Fruit fly (Drosophila melanogaster) whole organism, embryonic: ENCODE data around the gene CG43672.

Experiments used
- Atf3 ChIP-seq: fragments of 200-800 bp; sonication (Bioruptor generic); optimal IDR thresholded peaks from 3 replicates; lab custom pipeline; 2016; ENCODE audit warnings: missing biosample characterization, missing genetic modification characterization
- Blimp-1 ChIP-seq: fragments of 200-800 bp; sonication (Bioruptor generic); optimal IDR thresholded peaks from 3 replicates; lab custom pipeline; 2018; ENCODE audit warnings: missing biosample characterization, missing genetic modification characterization, mild to moderate bottlenecking, moderate library complexity, missing genetic modification reagents
- CG12391 ChIP-seq: fragments of 200-800 bp; sonication (Bioruptor generic); optimal IDR thresholded peaks from 3 replicates; lab custom pipeline; 2018; ENCODE audit warnings: missing biosample characterization, mild to moderate bottlenecking, missing genetic modification characterization, moderate library complexity
- CG13287 ChIP-seq: fragments of 200-800 bp; sonication (Bioruptor generic); IDR thresholded peaks from 2 replicates; pipeline ENCODE4 v1.3.6; 2022; ENCODE audit warnings: missing biosample characterization, missing genetic modification characterization; ENCODE audit not compliant: partially characterized antibody
- CG15011 ChIP-seq: fragments of 200-800 bp; sonication (Bioruptor generic); optimal IDR thresholded peaks from 3 replicates; lab custom pipeline; 2018; ENCODE audit warnings: missing biosample characterization, mild to moderate bottlenecking, missing genetic modification characterization
- CG17612 ChIP-seq: fragments of 200-800 bp; sonication (Bioruptor generic); IDR thresholded peaks from 2 replicates; pipeline ENCODE4 v1.3.6; 2022; ENCODE audit warnings: missing biosample characterization, missing genetic modification characterization
- CG18764 ChIP-seq: fragments of 200-800 bp; sonication (Bioruptor generic); optimal IDR thresholded peaks from 3 replicates; lab custom pipeline; 2016; ENCODE audit warnings: missing biosample characterization, missing genetic modification characterization
- CG2202 ChIP-seq: fragments of 200-800 bp; sonication (Bioruptor generic); optimal IDR thresholded peaks from 2 replicates; lab custom pipeline; 2018; ENCODE audit warnings: missing biosample characterization, mild to moderate bottlenecking, missing genetic modification characterization
- CG32772 ChIP-seq: fragments of 200-800 bp; sonication (Bioruptor generic); IDR thresholded peaks from 2 replicates; pipeline ENCODE4 v1.3.6; 2022; ENCODE audit warnings: missing biosample characterization, missing genetic modification characterization
- CG7556 ChIP-seq: fragments of 200-800 bp; sonication (Bioruptor generic); optimal IDR thresholded peaks from 2 replicates; lab custom pipeline; 2017; ENCODE audit warnings: missing biosample characterization, mild to moderate bottlenecking, missing genetic modification characterization
- CG7928 ChIP-seq: fragments of 200-800 bp; sonication (Bioruptor generic); optimal IDR thresholded peaks from 2 replicates; lab custom pipeline; 2017; ENCODE audit warnings: missing biosample characterization, mild to moderate bottlenecking, missing genetic modification characterization
- CG8089 ChIP-seq: fragments of 200-800 bp; sonication (Bioruptor generic); optimal IDR thresholded peaks from 3 replicates; lab custom pipeline; 2016; ENCODE audit warnings: missing biosample characterization, missing genetic modification characterization
- CG8281 ChIP-seq: fragments of 200-800 bp; sonication (Bioruptor generic); optimal IDR thresholded peaks from 2 replicates; lab custom pipeline; 2018; ENCODE audit warnings: missing biosample characterization, mild to moderate bottlenecking, missing genetic modification characterization, moderate library complexity
- CG9215 ChIP-seq: fragments of 200-800 bp; sonication (Bioruptor generic); IDR thresholded peaks from 2 replicates; pipeline ENCODE4 v1.3.6; 2022; ENCODE audit warnings: missing biosample characterization, missing genetic modification characterization
- CG9817 ChIP-seq: fragments of 200-800 bp; sonication (Bioruptor generic); optimal IDR thresholded peaks from 2 replicates; lab custom pipeline; 2018; ENCODE audit warnings: missing biosample characterization, mild to moderate bottlenecking, missing genetic modification characterization, moderate library complexity
- Chrac-16 ChIP-seq: fragments of 200-800 bp; sonication (Bioruptor generic); optimal IDR thresholded peaks from 3 replicates; lab custom pipeline; 2016; ENCODE audit warnings: missing biosample characterization, missing genetic modification characterization
- H2.0 ChIP-seq: fragments of 200-800 bp; sonication (Bioruptor generic); IDR thresholded peaks from 2 replicates; pipeline ENCODE4 v1.3.6; 2022; ENCODE audit warnings: missing biosample characterization, missing genetic modification characterization
- Hmr ChIP-seq: fragments of 200-800 bp; sonication (Bioruptor generic); optimal IDR thresholded peaks from 3 replicates; lab custom pipeline; 2017; ENCODE audit warnings: mild to moderate bottlenecking, missing biosample characterization, missing genetic modification reagents, missing genetic modification characterization
- Lpt ChIP-seq: fragments of >200 bp; optimal IDR thresholded peaks from 2 replicates; lab custom pipeline; 2018; ENCODE audit warnings: missing biosample characterization, missing genetic modification characterization
- Mrtf ChIP-seq: fragments of 200-800 bp; sonication (Bioruptor generic); IDR thresholded peaks from 3 replicates; pipeline ENCODE4 v1.3.6; 2022; ENCODE audit warnings: missing biosample characterization, missing genetic modification characterization
- Myb ChIP-seq: fragments of 200-800 bp; sonication (Bioruptor generic); optimal IDR thresholded peaks from 2 replicates; lab custom pipeline; 2016; ENCODE audit warnings: missing biosample characterization, missing genetic modification characterization
- Nf-YB ChIP-seq: fragments of 200-800 bp; sonication (Bioruptor generic); optimal IDR thresholded peaks from 3 replicates; lab custom pipeline; 2019; ENCODE audit warnings: missing biosample characterization, mild to moderate bottlenecking, missing genetic modification characterization, moderate library complexity
- TFAM ChIP-seq: fragments of 200-800 bp; sonication (Bioruptor generic); optimal IDR thresholded peaks from 2 replicates; lab custom pipeline; 2017; ENCODE audit warnings: missing biosample characterization, missing genetic modification characterization, inconsistent platforms
- Usf ChIP-seq: fragments of 200-800 bp; sonication (Bioruptor generic); optimal IDR thresholded peaks from 2 replicates; lab custom pipeline; 2017; ENCODE audit warnings: missing genotype, missing biosample characterization, missing genetic modification characterization
- Vsx1 ChIP-seq: fragments of 200-800 bp; sonication (Bioruptor generic); optimal IDR thresholded peaks from 2 replicates; lab custom pipeline; 2017; ENCODE audit warnings: missing biosample characterization, mild to moderate bottlenecking, missing genetic modification characterization, missing genetic modification reagents
- bowl ChIP-seq: fragments of 200-800 bp; sonication (Bioruptor generic); IDR thresholded peaks from 2 replicates; pipeline ENCODE4 v1.3.6; 2022; ENCODE audit warnings: missing biosample characterization, missing genetic modification characterization
- br ChIP-seq: fragments of >200 bp; optimal IDR thresholded peaks from 2 replicates; lab custom pipeline; 2017
- cato ChIP-seq: fragments of 200-800 bp; sonication (Bioruptor generic); optimal IDR thresholded peaks from 2 replicates; lab custom pipeline; 2016; ENCODE audit warnings: missing biosample characterization, missing genetic modification characterization, borderline replicate concordance
- caup ChIP-seq: fragments of 200-800 bp; sonication (Bioruptor generic); optimal IDR thresholded peaks from 3 replicates; lab custom pipeline; 2017; ENCODE audit warnings: missing biosample characterization, mild to moderate bottlenecking, missing genetic modification characterization, moderate library complexity; ENCODE audit not compliant: severe bottlenecking
- crp ChIP-seq, 2 experiments: fragments of 200-800 bp; sonication (Bioruptor generic); optimal IDR thresholded peaks; 2 replicates in 1 of 2; 3 replicates in 1 of 2; lab custom pipeline; 2017; ENCODE audit warnings: missing biosample characterization in 2 of 2, missing genetic modification characterization in 2 of 2, mild to moderate bottlenecking in 1 of 2, moderate library complexity in 1 of 2
- dan ChIP-seq: fragments of 200-800 bp; sonication (Bioruptor generic); IDR thresholded peaks from 2 replicates; pipeline ENCODE4 v1.3.6; 2022; ENCODE audit warnings: missing biosample characterization, missing genetic modification characterization
- dmrt11E ChIP-seq: fragments of 200-800 bp; sonication (Bioruptor generic); optimal IDR thresholded peaks from 3 replicates; lab custom pipeline; 2018; ENCODE audit warnings: missing biosample characterization, mild to moderate bottlenecking, missing genetic modification characterization, moderate library complexity
- en ChIP-seq: fragments of 200-800 bp; sonication (Bioruptor generic); optimal IDR thresholded peaks from 2 replicates; lab custom pipeline; 2016; ENCODE audit warnings: missing biosample characterization, missing genetic modification characterization
- exex ChIP-seq: fragments of 200-800 bp; sonication (Bioruptor generic); optimal IDR thresholded peaks from 4 replicates; lab custom pipeline; 2018; ENCODE audit warnings: missing biosample characterization, mild to moderate bottlenecking, missing genetic modification characterization, moderate library complexity
- ham ChIP-seq: fragments of 200-800 bp; sonication (Bioruptor generic); IDR thresholded peaks from 2 replicates; pipeline ENCODE4 v1.3.6; 2022; ENCODE audit warnings: missing biosample characterization, missing genetic modification characterization
- hkb ChIP-seq, 2 experiments: fragments of 200-800 bp in 1 of 2; fragments of >200 bp in 1 of 2; sonication (Bioruptor generic) in 1 of 2; IDR thresholded peaks in 1 of 2; optimal IDR thresholded peaks in 1 of 2; 2 replicates each; pipeline versions ENCODE4 v1.3.6 to Lab custom; 2017 to 2022; ENCODE audit warnings: missing biosample characterization in 1 of 2, missing genetic modification characterization in 1 of 2
- jigr1 ChIP-seq: fragments of 200-800 bp; sonication (Bioruptor generic); IDR thresholded peaks from 3 replicates; pipeline ENCODE4 v1.3.6; 2022; ENCODE audit warnings: missing biosample characterization, missing genetic modification characterization
- ken ChIP-seq: fragments of 200-800 bp; sonication (Bioruptor generic); IDR thresholded peaks from 3 replicates; pipeline ENCODE4 v1.3.6; 2022; ENCODE audit warnings: missing biosample characterization, missing genetic modification characterization
- lab ChIP-seq: fragments of 200-800 bp; sonication (Bioruptor generic); optimal IDR thresholded peaks from 3 replicates; lab custom pipeline; 2017; ENCODE audit warnings: missing biosample characterization, missing genetic modification characterization, mild to moderate bottlenecking, moderate library complexity, missing genetic modification reagents
- lmd ChIP-seq: fragments of 200-800 bp; sonication (Bioruptor generic); IDR thresholded peaks from 2 replicates; pipeline ENCODE4 v1.3.6; 2022; ENCODE audit warnings: missing biosample characterization, missing genetic modification characterization
- nerfin-2 ChIP-seq: fragments of 200-800 bp; sonication (Bioruptor generic); IDR thresholded peaks from 2 replicates; pipeline ENCODE4 v1.3.6; 2022; ENCODE audit warnings: missing biosample characterization, missing genetic modification characterization; ENCODE audit not compliant: partially characterized antibody
- oc ChIP-seq: fragments of 200-800 bp; sonication (Bioruptor generic); optimal IDR thresholded peaks from 2 replicates; lab custom pipeline; 2018; ENCODE audit warnings: missing biosample characterization, mild to moderate bottlenecking, missing genetic modification characterization, moderate library complexity
- pzg ChIP-seq: fragments of 200-800 bp; sonication (Bioruptor generic); optimal IDR thresholded peaks from 3 replicates; lab custom pipeline; 2018; ENCODE audit warnings: missing biosample characterization, mild to moderate bottlenecking, missing genetic modification characterization, moderate library complexity
- row ChIP-seq: fragments of 200-800 bp; sonication (Bioruptor generic); IDR thresholded peaks from 3 replicates; pipeline ENCODE4 v1.3.6; 2022; ENCODE audit warnings: missing biosample characterization, missing genetic modification characterization
- sens-2 ChIP-seq: fragments of 200-800 bp; sonication (Bioruptor generic); IDR thresholded peaks from 2 replicates; pipeline ENCODE4 v1.3.6; 2022; ENCODE audit warnings: missing biosample characterization, missing genetic modification characterization
- sug ChIP-seq: fragments of 200-800 bp; optimal IDR thresholded peaks from 2 replicates; lab custom pipeline; 2019; ENCODE audit warnings: missing biosample characterization, mild to moderate bottlenecking, missing genetic modification characterization, moderate library complexity
- tll ChIP-seq, 2 experiments: fragments of 200-800 bp in 1 of 2; fragments of >200 bp in 1 of 2; sonication (Bioruptor generic) in 1 of 2; optimal IDR thresholded peaks; 2 replicates each; lab custom pipeline; 2017 to 2019; ENCODE audit warnings: missing biosample characterization in 2 of 2, missing genetic modification characterization in 2 of 2, mild to moderate bottlenecking in 1 of 2, moderate library complexity in 1 of 2
- tx ChIP-seq: fragments of 200-800 bp; sonication (Bioruptor generic); optimal IDR thresholded peaks from 2 replicates; lab custom pipeline; 2016; ENCODE audit warnings: missing biosample characterization, missing genetic modification characterization
- wek ChIP-seq: fragments of 200-800 bp; sonication (Bioruptor generic); optimal IDR thresholded peaks from 3 replicates; lab custom pipeline; 2018; ENCODE audit warnings: missing biosample characterization, mild to moderate bottlenecking, missing genetic modification characterization, moderate library complexity

CG43672 gene

dm6 chrX:15738890-15739550, 33.7 kb upstream of the CG43672 start, which contains the start of the genes CG11679 and CG8206 (continued):
- no peak for TF ChIP-seq nerfin-2 (GFP tag; lab: Robert Waterston, UW)
- no peak for TF ChIP-seq CG7556 (GFP tag; lab: Kevin White, UChicago)
- no peak for TF ChIP-seq Nf-YB (GFP tag; lab: Kevin White, UChicago)
- no peak for TF ChIP-seq lab (GFP tag; lab: Kevin White, UChicago)
- no peak for TF ChIP-seq ham
- no peak for TF ChIP-seq Usf (GFP tag; lab: Kevin White, UChicago)
- TF ChIP-seq jigr1 = no peak
- no peak for TF ChIP-seq CG2202 (tag; lab: Kevin White, UChicago)
- peak; percentile 44 for TF ChIP-seq CG12391 (tag; lab: Kevin White, UChicago)
- no peak for TF ChIP-seq Blimp-1 (GFP tag; lab: Kevin White, UChicago)
- TF ChIP-seq tll (GFP tag; optimal IDR thresholded peaks at IDR 0.05; lab: Kevin White, UChicago) = peak in 1 of 2 experiments; percentile 36
- TF ChIP-seq CG8281 (tag; lab: Kevin White, UChicago) = no peak
- no peak for TF ChIP-seq Lpt
- TF ChIP-seq en = no peak
- peak; percentile 45 for TF ChIP-seq CG13287 (GFP tag; lab: Robert Waterston, UW)
- no peak for TF ChIP-seq CG15011 (GFP tag; lab: Kevin White, UChicago)
- TF ChIP-seq lmd (GFP tag; lab: Robert Waterston, UW) = peak; percentile 33; the same call in 1 of the 2 replicates
- peak; percentile 41 for TF ChIP-seq tx (GFP tag; lab: Kevin White, UChicago)
- no peak for TF ChIP-seq hkb (optimal IDR thresholded peaks at IDR 0.05; lab: Kevin White, UChicago)
- no peak for TF ChIP-seq hkb (GFP tag; IDR thresholded peaks at IDR 0.05; lab: Robert Waterston, UW)
- no peak for TF ChIP-seq caup (GFP tag; lab: Kevin White, UChicago)
- no peak for TF ChIP-seq ken (GFP tag; lab: Robert Waterston, UW)
- peak; percentile 24 for TF ChIP-seq Chrac-16 (GFP tag; lab: Kevin White, UChicago)
- TF ChIP-seq CG9215 (GFP tag; lab: Robert Waterston, UW) = peak; percentile 56
- no peak for TF ChIP-seq dan (GFP tag; lab: Robert Waterston, UW)
- no peak for TF ChIP-seq TFAM (GFP tag; lab: Kevin White, UChicago)
- no peak for TF ChIP-seq cato
- no peak for TF ChIP-seq Mrtf (GFP tag; lab: Robert Waterston, UW)
- no peak for TF ChIP-seq br (lab: Kevin White, UChicago)
- TF ChIP-seq CG32772 (GFP tag; lab: Robert Waterston, UW) = 0 out of 2 replicates have a peak, but pooled peaks have one; percentile 30
- TF ChIP-seq dmrt11E (tag; lab: Kevin White, UChicago) = peak; percentile 32
- no peak for TF ChIP-seq CG7928 (GFP tag; lab: Kevin White, UChicago)
- no peak for TF ChIP-seq CG18764 (GFP tag; lab: Kevin White, UChicago)
- TF ChIP-seq CG17612 (GFP tag; lab: Robert Waterston, UW) = no peak
- peak; percentile 55 for TF ChIP-seq CG9817 (tag; lab: Kevin White, UChicago)
- no peak for TF ChIP-seq H2.0 (GFP tag; lab: Robert Waterston, UW)
- no peak for TF ChIP-seq wek (GFP tag; lab: Kevin White, UChicago)
- TF ChIP-seq sug (tag; lab: Kevin White, UChicago) = peak; percentile 71
- TF ChIP-seq crp (GFP tag; optimal IDR thresholded peaks at IDR 0.05; lab: Kevin White, UChicago) = peak in 1 of 2 experiments; percentile 86
- peak; percentile 89 for TF ChIP-seq row (GFP tag; lab: Robert Waterston, UW)
- peak; percentile 26 for TF ChIP-seq exex (tag; lab: Kevin White, UChicago)
- no peak for TF ChIP-seq Vsx1 (GFP tag; lab: Kevin White, UChicago)
- no peak for TF ChIP-seq CG8089
- peak; percentile 83 for TF ChIP-seq Myb (GFP tag; lab: Kevin White, UChicago)
- TF ChIP-seq pzg (GFP tag; lab: Kevin White, UChicago) = peak; percentile 54
- TF ChIP-seq Atf3 (GFP tag; lab: Kevin White, UChicago) = no peak
- no peak for TF ChIP-seq sens-2 (GFP tag; lab: Robert Waterston, UW)
- TF ChIP-seq Hmr (GFP tag; lab: Kevin White, UChicago) = no peak
- no peak for TF ChIP-seq oc (tag; lab: Kevin White, UChicago)
- TF ChIP-seq bowl (GFP tag; lab: Robert Waterston, UW) = no peak
